Worm (Caenorhabditis elegans): ENCODE data around the gene cyk-4.

cyk-4 gene

DNA sequence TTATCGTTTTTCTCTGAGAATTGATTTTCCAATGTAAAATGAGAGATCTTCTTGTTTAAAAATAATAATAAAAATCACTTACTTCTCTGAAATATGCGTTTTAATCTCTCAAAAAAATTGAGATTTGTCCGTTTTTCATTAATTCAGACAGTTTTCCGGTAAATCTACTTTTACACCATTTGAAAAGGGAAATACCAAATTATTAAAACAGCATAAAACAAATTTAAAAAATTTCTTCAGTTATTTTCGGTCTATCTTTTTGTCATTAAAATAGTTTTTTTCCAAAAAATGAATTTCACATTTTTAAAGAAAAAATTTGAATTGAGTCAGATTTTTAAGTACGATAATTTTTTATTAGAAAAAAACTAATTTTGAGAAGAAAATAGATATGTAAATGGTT lies 7.8 kb upstream of the cyk-4 start:
- TF ChIP-seq sdc-2 (tag; optimal IDR thresholded peaks at IDR 0.05) (no peak), odd-2 (tag; optimal IDR thresholded peaks at IDR 0.05) (peak; percentile 35), K09A11.1 (tag; optimal IDR thresholded peaks at IDR 0.05; ENCODE audit: insufficient read depth) (no peak), nhr-11 (tag; optimal IDR thresholded peaks at IDR 0.05) (peak; percentile 76), pax-1 (tag; optimal IDR thresholded peaks at IDR 0.05) (peak; percentile 53)

ce11 chrIII:13772876-13773275 lies 1.9 kb upstream of the cyk-4 start, which contains the start of gene mdt-29:
TSS of gene mdt-29 (plus strand) at chrIII:13773176.
- no peak for TF ChIP-seq fkh-10 (GFP tag; optimal IDR thresholded peaks at IDR 0.05)

- no peak for TF ChIP-seq nhr-11 (tag; optimal IDR thresholded peaks at IDR 0.05)
- no peak for TF ChIP-seq tbx-7 (tag; optimal IDR thresholded peaks at IDR 0.05)
- no peak for TF ChIP-seq che-1 (tag; optimal IDR thresholded peaks at IDR 0.05)
- TF ChIP-seq unc-55 (GFP tag; optimal IDR thresholded peaks at IDR 0.05), result no peak
- no peak for TF ChIP-seq ztf-16 (tag; optimal IDR thresholded peaks at IDR 0.05)
- TF ChIP-seq unc-42 (tag; optimal IDR thresholded peaks at IDR 0.05), result no peak
- no peak for TF ChIP-seq sox-4 (tag; optimal IDR thresholded peaks at IDR 0.05)
These were observed 1.0 kb downstream of the cyk-4 start for ce11 chrIII:13770017-13770416.

ce11 chrIII:13768074-13768662 lies 2.9 kb downstream of the cyk-4 start, which contains the start of gene rml-1:
TSS of gene rml-1 (minus strand) at chrIII:13768092.
- TF ChIP-seq unc-86 (tag; optimal IDR thresholded peaks at IDR 0.05) (no peak), K02D7.2 (tag; optimal IDR thresholded peaks at IDR 0.05) (no peak), tbx-7 (tag; optimal IDR thresholded peaks at IDR 0.05) (no peak), pha-4 (tag; optimal IDR thresholded peaks at IDR 0.05) (no peak), elt-2 (tag; optimal IDR thresholded peaks at IDR 0.05) (no peak), eyg-1 (tag; optimal IDR thresholded peaks at IDR 0.05) (no peak), hlh-13 (GFP tag; optimal IDR thresholded peaks at IDR 0.05) (no peak), odd-2 (tag; optimal IDR thresholded peaks at IDR 0.05) (no peak), F13H6.1 (tag; optimal IDR thresholded peaks at IDR 0.05) (no peak), pha-2 (tag; optimal IDR thresholded peaks at IDR 0.05) (no peak), pat-9 (tag; optimal IDR thresholded peaks at IDR 0.05) (no peak), ref-2 (tag; optimal IDR thresholded peaks at IDR 0.05) (no peak), gmeb-2 (tag; optimal IDR thresholded peaks at IDR 0.05) (no peak), unc-3 (GFP tag; conservative IDR thresholded peaks at IDR 0.05) (no peak), unc-3 (tag; optimal IDR thresholded peaks at IDR 0.05) (no peak)

- TF ChIP-seq ceh-6 (GFP tag; optimal IDR thresholded peaks at IDR 0.05) (no peak), unc-55 (GFP tag; optimal IDR thresholded peaks at IDR 0.05) (peak; percentile 16), elt-2 (tag; optimal IDR thresholded peaks at IDR 0.05) (peak; percentile 95)
These were observed 4.2 kb downstream of the cyk-4 start for ce11 chrIII:13766704-13767323.

DNA sequence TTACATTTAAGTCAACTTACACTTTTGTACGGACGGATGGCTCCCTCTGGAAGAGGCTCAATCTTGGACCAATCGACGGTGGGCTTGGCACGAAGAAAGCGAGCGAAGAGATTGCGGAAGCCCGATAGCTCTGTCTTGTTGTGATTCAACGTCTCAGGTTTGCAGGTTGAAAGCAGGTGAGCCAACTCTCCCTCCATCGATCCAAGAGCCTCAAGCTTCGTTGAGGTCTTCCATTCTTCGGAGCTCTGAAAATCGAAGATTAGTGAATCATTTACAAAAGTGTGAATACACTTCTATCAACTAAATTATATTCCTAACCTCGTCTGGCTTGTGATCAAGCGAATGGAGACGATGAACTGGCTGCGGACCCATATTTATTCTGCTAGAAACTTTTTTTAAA lies 5.2 kb downstream of the cyk-4 start:
- TF ChIP-seq ceh-22 (tag; optimal IDR thresholded peaks at IDR 0.05), result no peak
- no peak for TF ChIP-seq pqm-1 (tag; optimal IDR thresholded peaks at IDR 0.05)
- no peak for TF ChIP-seq F13H6.1 (tag; optimal IDR thresholded peaks at IDR 0.05)

All from whole organism, late embryonic.